Comparison of ENCODE assay signal across 6 fruit fly cellular contexts in the genomic region with DNA sequence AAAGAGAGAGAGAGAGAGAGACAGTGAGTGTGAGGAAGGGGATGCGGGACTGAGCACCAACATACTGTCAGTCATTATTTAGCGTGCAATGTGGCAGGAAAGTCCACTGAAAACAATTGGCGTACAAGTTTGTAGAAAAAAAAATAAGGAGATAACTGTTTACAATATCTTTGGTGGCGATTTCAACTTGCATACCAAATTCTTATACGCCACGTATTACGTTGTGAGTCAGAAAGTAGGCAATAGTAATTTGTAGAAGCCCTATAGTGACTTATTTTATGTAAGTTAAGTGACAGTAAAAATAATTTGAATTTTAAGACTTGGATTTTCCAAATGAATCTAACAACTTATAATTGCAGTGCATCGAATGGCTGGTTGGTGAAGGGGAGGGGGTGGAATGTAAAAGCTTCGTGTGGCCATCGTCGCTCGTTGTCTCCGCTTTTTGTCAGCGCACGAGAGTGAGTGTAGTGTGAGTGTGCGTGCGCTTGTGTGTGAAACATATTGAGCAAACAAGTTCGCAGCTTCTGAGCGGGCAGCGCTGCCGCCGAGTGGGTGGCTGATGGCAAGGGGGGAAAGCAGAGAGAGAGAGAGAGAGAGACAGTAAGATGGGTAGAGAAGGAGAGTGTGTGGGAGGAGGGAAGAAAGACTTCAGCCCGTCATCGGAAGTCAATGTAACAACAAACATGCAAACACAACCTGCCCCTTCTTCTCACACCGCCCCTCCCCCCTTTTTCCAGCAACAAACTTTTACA.
TF ChIP-seq lines count a peak whose summit lies in the region.

No protein-coding gene starts in this region.

- peak; percentile 67 for TF ChIP-seq CTCF in whole organism, embryonic (GFP tag; optimal IDR thresholded peaks at IDR 0.05; lab: Kevin White, UChicago)

TF ChIP-seq in whole organism, 6 proteins besides CTCF, POLR2A, EP300 and RAD21:
- TF ChIP-seq Dll (optimal IDR thresholded peaks at IDR 0.05; lab: Kevin White, UChicago) (peak; percentile 95), usp (GFP tag; optimal IDR thresholded peaks at IDR 0.05; lab: Kevin White, UChicago) (no peak), pan (optimal IDR thresholded peaks at IDR 0.05; lab: Kevin White, UChicago) (no peak), EcR (GFP tag; optimal IDR thresholded peaks at IDR 0.05; lab: Kevin White, UChicago) (peak in 1 of 2 experiments; percentile 80)

TF ChIP-seq in whole organism, adult, 20 proteins besides CTCF, POLR2A, EP300 and RAD21 (continues in another document):
- TF ChIP-seq bab1 (GFP tag; optimal IDR thresholded peaks at IDR 0.05; lab: Kevin White, UChicago), result peak; percentile 53
- peak; percentile 79 for TF ChIP-seq CG5204 (GFP tag; optimal IDR thresholded peaks at IDR 0.05; lab: Kevin White, UChicago)
- peak; percentile 57 for TF ChIP-seq tj (GFP tag; optimal IDR thresholded peaks at IDR 0.05; lab: Kevin White, UChicago)
- TF ChIP-seq CG1620 (GFP tag; optimal IDR thresholded peaks at IDR 0.05; lab: Kevin White, UChicago), result peak; percentile 36
- TF ChIP-seq CG7101 (tag; optimal IDR thresholded peaks at IDR 0.05; lab: Kevin White, UChicago), result peak; percentile 75
- no peak for TF ChIP-seq kay (GFP tag; lab: Kevin White, UChicago; ENCODE audit: borderline replicate concordance)
- peak; percentile 8 for TF ChIP-seq Mnt (GFP tag; optimal IDR thresholded peaks at IDR 0.05; lab: Kevin White, UChicago)
- peak; percentile 76 for TF ChIP-seq CG33017 (tag; optimal IDR thresholded peaks at IDR 0.05; lab: Kevin White, UChicago)
- TF ChIP-seq toe (GFP tag; optimal IDR thresholded peaks at IDR 0.05; lab: Kevin White, UChicago), result peak; percentile 95
- TF ChIP-seq CG14711 (tag; optimal IDR thresholded peaks at IDR 0.05; lab: Kevin White, UChicago), result peak; percentile 82
- TF ChIP-seq Crg-1 (GFP tag; optimal IDR thresholded peaks at IDR 0.05; lab: Kevin White, UChicago), result peak; percentile 15
- TF ChIP-seq CG11617 (GFP tag; optimal IDR thresholded peaks at IDR 0.05; lab: Kevin White, UChicago), result peak; percentile 73
- TF ChIP-seq cic (GFP tag; optimal IDR thresholded peaks at IDR 0.05; lab: Kevin White, UChicago), result peak; percentile 18
- no peak for TF ChIP-seq ovo (GFP tag; optimal IDR thresholded peaks at IDR 0.05; lab: Kevin White, UChicago)
- TF ChIP-seq CG7045 (GFP tag; optimal IDR thresholded peaks at IDR 0.05; lab: Kevin White, UChicago), result peak; percentile 93

TF ChIP-seq in whole organism, embryonic, 481 proteins besides CTCF, POLR2A, EP300 and RAD21 (continues in another document):
- peak; percentile 47 for TF ChIP-seq ac (GFP tag; optimal IDR thresholded peaks at IDR 0.05; lab: Kevin White, UChicago)
- TF ChIP-seq abd-A (tag; optimal IDR thresholded peaks at IDR 0.05; lab: Kevin White, UChicago), result peak; percentile 88
- TF ChIP-seq CG6254 (GFP tag; optimal IDR thresholded peaks at IDR 0.05; lab: Kevin White, UChicago), result peak; percentile 88
- peak; percentile 97 for TF ChIP-seq danr (GFP tag; IDR thresholded peaks at IDR 0.05; lab: Robert Waterston, UW)
- TF ChIP-seq salm (tag; optimal IDR thresholded peaks at IDR 0.05; lab: Kevin White, UChicago), result peak; percentile 73
- peak; percentile 70 for TF ChIP-seq CG10274 (GFP tag; optimal IDR thresholded peaks at IDR 0.05; lab: Kevin White, UChicago)
- peak; percentile 12 for TF ChIP-seq gfzf (GFP tag; optimal IDR thresholded peaks at IDR 0.05; lab: Kevin White, UChicago)
- peak; percentile 69 for TF ChIP-seq CG30431 (GFP tag; optimal IDR thresholded peaks at IDR 0.05; lab: Kevin White, UChicago)
- TF ChIP-seq knrl (GFP tag; IDR thresholded peaks at IDR 0.05; lab: Robert Waterston, UW; ENCODE audit: partially characterized antibody), result peak; percentile 30; the same call in 1 of the 3 replicates
- no peak for TF ChIP-seq CG2129 (GFP tag; IDR thresholded peaks at IDR 0.05; lab: Robert Waterston, UW; ENCODE audit: partially characterized antibody)
- peak; percentile 86 for TF ChIP-seq al (GFP tag; IDR thresholded peaks at IDR 0.05; lab: Robert Waterston, UW)
- TF ChIP-seq chif (GFP tag; optimal IDR thresholded peaks at IDR 0.05; lab: Kevin White, UChicago), result peak; percentile 88 to 91
- TF ChIP-seq Elba2 (GFP tag; optimal IDR thresholded peaks at IDR 0.05; lab: Kevin White, UChicago), result no peak
- peak; percentile 94; the same call in 1 of the 2 replicates for TF ChIP-seq sisA (GFP tag; IDR thresholded peaks at IDR 0.05; lab: Robert Waterston, UW)
- TF ChIP-seq CG2116 (GFP tag; optimal IDR thresholded peaks at IDR 0.05; lab: Kevin White, UChicago), result peak; percentile 44

TF ChIP-seq in whole organism, prepupa, 60 proteins besides CTCF, POLR2A, EP300 and RAD21 (continues in another document):
- TF ChIP-seq CG10669 (GFP tag; optimal IDR thresholded peaks at IDR 0.05; lab: Kevin White, UChicago) (peak; percentile 97), CG6276 (GFP tag; optimal IDR thresholded peaks at IDR 0.05; lab: Kevin White, UChicago) (peak; percentile 88), Hr39 (GFP tag; optimal IDR thresholded peaks at IDR 0.05; lab: Kevin White, UChicago) (peak; percentile 93), net (GFP tag; optimal IDR thresholded peaks at IDR 0.05; lab: Kevin White, UChicago) (peak; percentile 91), lz (GFP tag; optimal IDR thresholded peaks at IDR 0.05; lab: Kevin White, UChicago) (peak; percentile 96), svp (GFP tag; lab: Kevin White, UChicago) (peak; percentile 97), Blimp-1 (GFP tag; optimal IDR thresholded peaks at IDR 0.05; lab: Kevin White, UChicago) (peak; percentile 87), cyc (GFP tag; optimal IDR thresholded peaks at IDR 0.05; lab: Kevin White, UChicago) (peak; percentile 98), CG3919 (GFP tag; optimal IDR thresholded peaks at IDR 0.05; lab: Kevin White, UChicago) (peak; percentile 98), eg (GFP tag; IDR thresholded peaks at IDR 0.05; lab: Robert Waterston, UW) (peak; percentile 90), fkh (GFP tag; optimal IDR thresholded peaks at IDR 0.05; lab: Kevin White, UChicago) (peak; percentile 92), topi (GFP tag; optimal IDR thresholded peaks at IDR 0.05; lab: Kevin White, UChicago) (peak; percentile 98), Smox (GFP tag; optimal IDR thresholded peaks at IDR 0.05; lab: Kevin White, UChicago) (peak; percentile 93), CG34406 (GFP tag; optimal IDR thresholded peaks at IDR 0.05; lab: Kevin White, UChicago) (peak; percentile 91), CG32006 (GFP tag; optimal IDR thresholded peaks at IDR 0.05; lab: Kevin White, UChicago) (peak; percentile 96), achi (GFP tag; optimal IDR thresholded peaks at IDR 0.05; lab: Kevin White, UChicago) (peak; percentile 93)

TF ChIP-seq in whole organism, pupa, 21 proteins besides CTCF, POLR2A, EP300 and RAD21 (continues in another document):
- TF ChIP-seq fd96Ca (GFP tag; IDR thresholded peaks at IDR 0.05; lab: Robert Waterston, UW), result peak; percentile 85
- peak; percentile 87; the same call in 1 of the 2 replicates for TF ChIP-seq CG12605 (GFP tag; IDR thresholded peaks at IDR 0.05; lab: Robert Waterston, UW)
- TF ChIP-seq CG10348 (GFP tag; IDR thresholded peaks at IDR 0.05; lab: Robert Waterston, UW), result peak; percentile 72
- TF ChIP-seq CG17806 (tag; optimal IDR thresholded peaks at IDR 0.05; lab: Kevin White, UChicago), result peak; percentile 94
- peak; percentile 94 for TF ChIP-seq CG15710 (tag; optimal IDR thresholded peaks at IDR 0.05; lab: Kevin White, UChicago)
- TF ChIP-seq CG34367 (tag; optimal IDR thresholded peaks at IDR 0.05; lab: Kevin White, UChicago), result peak; percentile 85
- TF ChIP-seq CG9948 (tag; optimal IDR thresholded peaks at IDR 0.05; lab: Kevin White, UChicago), result peak; percentile 96
- TF ChIP-seq CG8159 (tag; optimal IDR thresholded peaks at IDR 0.05; lab: Kevin White, UChicago), result peak; percentile 98
- TF ChIP-seq Pif1B (GFP tag; optimal IDR thresholded peaks at IDR 0.05; lab: Kevin White, UChicago), result peak; percentile 96
- TF ChIP-seq rn (GFP tag; IDR thresholded peaks at IDR 0.05; lab: Robert Waterston, UW), result peak; percentile 89
- peak; percentile 63 for TF ChIP-seq gl (tag; optimal IDR thresholded peaks at IDR 0.05; lab: Kevin White, UChicago)
- TF ChIP-seq CG4496 (GFP tag; IDR thresholded peaks at IDR 0.05; lab: Robert Waterston, UW), result peak; percentile 94
- peak; percentile 94 for TF ChIP-seq CG8301 (tag; optimal IDR thresholded peaks at IDR 0.05; lab: Kevin White, UChicago)
- peak; percentile 98 for TF ChIP-seq CG14655 (GFP tag; optimal IDR thresholded peaks at IDR 0.05; lab: Kevin White, UChicago)
- peak; percentile 89 for TF ChIP-seq Snoo (tag; optimal IDR thresholded peaks at IDR 0.05; lab: Kevin White, UChicago)
- TF ChIP-seq D1 (tag; optimal IDR thresholded peaks at IDR 0.05; lab: Kevin White, UChicago), result peak; percentile 94
- peak; percentile 88 for TF ChIP-seq EcR (GFP tag; optimal IDR thresholded peaks at IDR 0.05; lab: Kevin White, UChicago)
- peak; percentile 97 for TF ChIP-seq Ets98B (GFP tag; IDR thresholded peaks at IDR 0.05; lab: Robert Waterston, UW)

TF ChIP-seq in whole organism, wandering third instar larva, 38 proteins besides CTCF, POLR2A, EP300 and RAD21 (continues in another document):
- TF ChIP-seq GATAd (GFP tag; optimal IDR thresholded peaks at IDR 0.05; lab: Kevin White, UChicago) (no peak), CG9705 (GFP tag; optimal IDR thresholded peaks at IDR 0.05; lab: Kevin White, UChicago) (peak; percentile 95), Dif (GFP tag; optimal IDR thresholded peaks at IDR 0.05; lab: Kevin White, UChicago; ENCODE audit: partially characterized antibody) (peak; percentile 65), ey (GFP tag; optimal IDR thresholded peaks at IDR 0.05; lab: Kevin White, UChicago) (peak; percentile 95), lola (GFP tag; optimal IDR thresholded peaks at IDR 0.05; lab: Kevin White, UChicago) (no peak), Rel (GFP tag; optimal IDR thresholded peaks at IDR 0.05; lab: Kevin White, UChicago) (peak; percentile 57), Rel (tag; optimal IDR thresholded peaks at IDR 0.05; lab: Kevin White, UChicago) (peak; percentile 27), CG32264 (GFP tag; optimal IDR thresholded peaks at IDR 0.05; lab: Kevin White, UChicago) (peak; percentile 89), tai (GFP tag; optimal IDR thresholded peaks at IDR 0.05; lab: Kevin White, UChicago) (peak; percentile 93), CrebA (GFP tag; optimal IDR thresholded peaks at IDR 0.05; lab: Kevin White, UChicago; ENCODE audit: borderline replicate concordance) (peak; percentile 69), N (GFP tag; optimal IDR thresholded peaks at IDR 0.05; lab: Kevin White, UChicago) (peak; percentile 43), Sp1 (GFP tag; optimal IDR thresholded peaks at IDR 0.05; lab: Kevin White, UChicago) (peak; percentile 92), psq (GFP tag; optimal IDR thresholded peaks at IDR 0.05; lab: Kevin White, UChicago) (peak; percentile 84), dmrt93B (GFP tag; optimal IDR thresholded peaks at IDR 0.05; lab: Kevin White, UChicago) (peak; percentile 95), Jra (GFP tag; optimal IDR thresholded peaks at IDR 0.05; lab: Kevin White, UChicago) (peak; percentile 73), Hr83 (GFP tag; optimal IDR thresholded peaks at IDR 0.05; lab: Kevin White, UChicago; ENCODE audit: poor library complexity, severe bottlenecking) (peak; percentile 40), sv (GFP tag; optimal IDR thresholded peaks at IDR 0.05; lab: Kevin White, UChicago) (peak; percentile 90), Hr78 (GFP tag; optimal IDR thresholded peaks at IDR 0.05; lab: Kevin White, UChicago) (no peak), pan (optimal IDR thresholded peaks at IDR 0.05; lab: Kevin White, UChicago) (no peak)
